Fruit fly (Drosophila melanogaster): ENCODE measurements around the gene CG14780.

The CG14780 gene

DNA sequence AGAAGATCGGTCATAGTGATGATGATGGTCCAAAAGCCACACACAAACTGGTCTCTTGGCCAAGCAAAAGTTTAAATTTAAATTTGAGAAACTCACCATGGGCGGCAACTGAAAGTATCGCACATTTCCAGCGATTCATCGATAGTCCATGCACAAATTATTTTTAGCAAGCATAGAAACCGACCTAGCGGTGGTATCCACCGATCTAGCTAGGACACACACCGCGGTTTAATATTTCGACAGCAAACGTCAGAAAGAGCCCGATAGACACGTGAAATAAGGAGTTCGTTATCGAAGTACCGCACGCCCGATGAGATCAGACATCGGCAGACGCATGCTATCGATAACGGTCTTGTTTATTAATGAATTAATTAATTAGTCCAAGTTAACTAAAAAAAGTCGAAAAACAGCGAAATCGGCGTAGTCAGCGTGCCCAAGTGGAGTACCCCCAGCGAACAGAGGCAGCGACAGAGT is 40.5 kb downstream of the CG14780 start, which contains the start of gene CG14795 (continued):
- peak; percentile 82 for TF ChIP-seq CG17186 (GFP tag; optimal IDR thresholded peaks at IDR 0.05)
- peak; percentile 60 for TF ChIP-seq CG13624 (GFP tag; optimal IDR thresholded peaks at IDR 0.05)
- no peak for TF ChIP-seq Eip74EF (GFP tag; optimal IDR thresholded peaks at IDR 0.05)
- TF ChIP-seq CG1792 (GFP tag; optimal IDR thresholded peaks at IDR 0.05) = peak; percentile 66
- no peak for TF ChIP-seq Tbp (GFP tag; optimal IDR thresholded peaks at IDR 0.05)
- peak; percentile 43 for TF ChIP-seq CG7745 (tag; optimal IDR thresholded peaks at IDR 0.05)
- no peak for TF ChIP-seq Optix (GFP tag; IDR thresholded peaks at IDR 0.05)
- TF ChIP-seq sr (GFP tag; IDR thresholded peaks at IDR 0.05) = no peak
- TF ChIP-seq CG17328 (GFP tag; IDR thresholded peaks at IDR 0.05) = no peak
- TF ChIP-seq CG1602 (GFP tag; optimal IDR thresholded peaks at IDR 0.05) = no peak
- TF ChIP-seq CG15269 (tag; optimal IDR thresholded peaks at IDR 0.05) = peak; percentile 6
- peak; percentile 73 for TF ChIP-seq phol (tag; optimal IDR thresholded peaks at IDR 0.05)
- TF ChIP-seq ash1 (GFP tag; optimal IDR thresholded peaks at IDR 0.05) = no peak
- TF ChIP-seq CG30403 (GFP tag; optimal IDR thresholded peaks at IDR 0.05) = peak; percentile 42
- no peak for TF ChIP-seq NC2α (GFP tag; optimal IDR thresholded peaks at IDR 0.05)
- TF ChIP-seq grau (tag; optimal IDR thresholded peaks at IDR 0.05) = peak; percentile 27
- TF ChIP-seq CkIIα-i1 (GFP tag; IDR thresholded peaks at IDR 0.05) = no peak
- peak; percentile 31 for TF ChIP-seq CG17802 (tag; optimal IDR thresholded peaks at IDR 0.05)
- TF ChIP-seq wdn (GFP tag; IDR thresholded peaks at IDR 0.05) = no peak
- peak; percentile 23 for TF ChIP-seq CG33557 (GFP tag; optimal IDR thresholded peaks at IDR 0.05)
- peak; percentile 12 for TF ChIP-seq tin (GFP tag; optimal IDR thresholded peaks at IDR 0.05)
- no peak for TF ChIP-seq CG11247 (GFP tag; IDR thresholded peaks at IDR 0.05)
- no peak for TF ChIP-seq Oaz (GFP tag; IDR thresholded peaks at IDR 0.05)
- TF ChIP-seq tgo (GFP tag; IDR thresholded peaks at IDR 0.05) = no peak
- TF ChIP-seq Doc2 (GFP tag; IDR thresholded peaks at IDR 0.05) = no peak
- TF ChIP-seq CG12659 (GFP tag; optimal IDR thresholded peaks at IDR 0.05) = peak; percentile 81
- TF ChIP-seq B-H2 (GFP tag; optimal IDR thresholded peaks at IDR 0.05) = peak; percentile 44
- TF ChIP-seq ap (GFP tag; IDR thresholded peaks at IDR 0.05) = no peak
- TF ChIP-seq CG4360 (GFP tag; IDR thresholded peaks at IDR 0.05) = no peak
- TF ChIP-seq Hmr (GFP tag; optimal IDR thresholded peaks at IDR 0.05) = peak; percentile 80
- no peak for TF ChIP-seq BtbVII (GFP tag; optimal IDR thresholded peaks at IDR 0.05)
- TF ChIP-seq CG9932 (GFP tag; IDR thresholded peaks at IDR 0.05) = peak; percentile 72
- TF ChIP-seq pnt (GFP tag; optimal IDR thresholded peaks at IDR 0.05) = no peak
- no peak for TF ChIP-seq CG12071 (GFP tag; optimal IDR thresholded peaks at IDR 0.05)
- TF ChIP-seq cad (GFP tag; optimal IDR thresholded peaks at IDR 0.05) = no peak
- TF ChIP-seq so (GFP tag; IDR thresholded peaks at IDR 0.05) = no peak
- no peak for TF ChIP-seq MTF-1 (GFP tag; optimal IDR thresholded peaks at IDR 0.05; ENCODE audit: borderline replicate concordance)
- no peak for TF ChIP-seq cato (GFP tag; optimal IDR thresholded peaks at IDR 0.05; ENCODE audit: borderline replicate concordance)
- TF ChIP-seq BEAF-32 (GFP tag; optimal IDR thresholded peaks at IDR 0.05) = peak; percentile 97
- no peak for TF ChIP-seq H15 (GFP tag; IDR thresholded peaks at IDR 0.05)
- no peak for TF ChIP-seq CG11093 (GFP tag; IDR thresholded peaks at IDR 0.05)
- TF ChIP-seq CG3726 (GFP tag; IDR thresholded peaks at IDR 0.05) = no peak
- no peak for TF ChIP-seq br (optimal IDR thresholded peaks at IDR 0.05)
- no peak for TF ChIP-seq CG8765 (GFP tag; IDR thresholded peaks at IDR 0.05)
- no peak for TF ChIP-seq CG3838 (GFP tag; optimal IDR thresholded peaks at IDR 0.05)
- peak; percentile 85 for TF ChIP-seq CG14860 (GFP tag; IDR thresholded peaks at IDR 0.05; ENCODE audit: partially characterized antibody)
- TF ChIP-seq Nf-YB (GFP tag; optimal IDR thresholded peaks at IDR 0.05) = peak; percentile 4
- TF ChIP-seq Sry-δ (GFP tag; optimal IDR thresholded peaks at IDR 0.05) = peak; percentile 95
- peak; percentile 83 for TF ChIP-seq ato (GFP tag; IDR thresholded peaks at IDR 0.05; ENCODE audit: partially characterized antibody)
- TF ChIP-seq fd96Cb (tag; optimal IDR thresholded peaks at IDR 0.05) = no peak
- no peak for TF ChIP-seq Ravus (GFP tag; IDR thresholded peaks at IDR 0.05)
- no peak for TF ChIP-seq disco-r (GFP tag; optimal IDR thresholded peaks at IDR 0.05)

All from whole organism, embryonic.